Fruit fly (Drosophila melanogaster) whole organism, embryonic: Measurements from ENCODE around the gene CG8562.

Experiments
- Ada2b ChIP-seq: fragments of 200-800 bp; sonication (Bioruptor generic); IDR thresholded peaks from 2 replicates; pipeline ENCODE4 v1.3.6; 2022; ENCODE audit warnings: missing biosample characterization, missing genetic modification characterization
- Bdp1 ChIP-seq: fragments of 200-800 bp; sonication (Bioruptor generic); optimal IDR thresholded peaks from 3 replicates; lab custom pipeline; 2016; ENCODE audit warnings: missing biosample characterization, missing genetic modification characterization
- Bgb ChIP-seq: fragments of 200-800 bp; sonication (Bioruptor generic); IDR thresholded peaks from 2 replicates; pipeline ENCODE4 v1.3.6; 2022; ENCODE audit warnings: missing biosample characterization, missing genetic modification characterization; ENCODE audit not compliant: partially characterized antibody
- CG10209 ChIP-seq: fragments of 200-800 bp; sonication (Bioruptor generic); optimal IDR thresholded peaks from 3 replicates; lab custom pipeline; 2017; ENCODE audit warnings: missing biosample characterization, mild to moderate bottlenecking, missing genetic modification characterization, missing genetic modification reagents
- CG10267 ChIP-seq: fragments of 200-800 bp; sonication (Bioruptor generic); optimal IDR thresholded peaks from 2 replicates; lab custom pipeline; 2018; ENCODE audit warnings: missing biosample characterization, mild to moderate bottlenecking, missing genetic modification characterization, moderate library complexity
- CG10431 ChIP-seq: fragments of 200-800 bp; sonication (Bioruptor generic); optimal IDR thresholded peaks from 3 replicates; lab custom pipeline; 2018; ENCODE audit warnings: missing biosample characterization, mild to moderate bottlenecking, missing genetic modification characterization
- CG11723 ChIP-seq: fragments of 200-800 bp; sonication (Bioruptor generic); optimal IDR thresholded peaks from 2 replicates; lab custom pipeline; 2017; ENCODE audit warnings: missing biosample characterization, mild to moderate bottlenecking, missing genetic modification characterization
- CG12236 ChIP-seq: fragments of 200-800 bp; sonication (Bioruptor generic); optimal IDR thresholded peaks from 2 replicates; lab custom pipeline; 2016; ENCODE audit warnings: missing biosample characterization, missing genetic modification characterization
- CG14014 ChIP-seq: fragments of 200-800 bp; sonication (Bioruptor generic); IDR thresholded peaks from 2 replicates; pipeline ENCODE4 v1.3.6; 2022; ENCODE audit warnings: missing biosample characterization, missing genetic modification characterization
- CG14710 ChIP-seq: fragments of 200-800 bp; sonication (Bioruptor generic); optimal IDR thresholded peaks from 3 replicates; lab custom pipeline; 2019; ENCODE audit warnings: missing biosample characterization, mild to moderate bottlenecking, missing genetic modification characterization, moderate library complexity
- CG15073 ChIP-seq: fragments of 200-800 bp; sonication (Bioruptor generic); optimal IDR thresholded peaks from 2 replicates; lab custom pipeline; 2016; ENCODE audit warnings: missing biosample characterization, missing genetic modification characterization
- CG15479 ChIP-seq: fragments of 200-800 bp; sonication (Bioruptor generic); optimal IDR thresholded peaks from 3 replicates; lab custom pipeline; 2019; ENCODE audit warnings: missing biosample characterization, mild to moderate bottlenecking, missing genetic modification characterization, moderate library complexity
- CG15514 ChIP-seq: fragments of 200-800 bp; sonication (Bioruptor generic); optimal IDR thresholded peaks from 3 replicates; lab custom pipeline; 2017; ENCODE audit warnings: missing biosample characterization, missing genetic modification characterization, mild to moderate bottlenecking, moderate library complexity, missing genetic modification reagents
- CG16779 ChIP-seq: fragments of 200-800 bp; sonication (Bioruptor generic); IDR thresholded peaks from 2 replicates; pipeline ENCODE4 v1.3.6; 2022; ENCODE audit warnings: missing biosample characterization, missing genetic modification characterization
- CG17568 ChIP-seq: fragments of 200-800 bp; sonication (Bioruptor generic); optimal IDR thresholded peaks from 2 replicates; lab custom pipeline; 2018; ENCODE audit warnings: missing biosample characterization, mild to moderate bottlenecking, missing genetic modification characterization, moderate library complexity
- CG2120 ChIP-seq: fragments of 200-800 bp; sonication (Bioruptor generic); optimal IDR thresholded peaks from 3 replicates; lab custom pipeline; 2016; ENCODE audit warnings: missing biosample characterization, missing genetic modification characterization
- CG30431 ChIP-seq: fragments of 200-800 bp; sonication (Bioruptor generic); optimal IDR thresholded peaks from 2 replicates; lab custom pipeline; 2017; ENCODE audit warnings: missing biosample characterization, missing genetic modification characterization
- CG3995 ChIP-seq: fragments of 200-800 bp; sonication (Bioruptor generic); optimal IDR thresholded peaks from 3 replicates; lab custom pipeline; 2016; ENCODE audit warnings: missing biosample characterization, missing genetic modification characterization
- CG4424 ChIP-seq: fragments of 200-800 bp; sonication (Bioruptor generic); optimal IDR thresholded peaks from 3 replicates; lab custom pipeline; 2016; ENCODE audit warnings: missing biosample characterization, missing genetic modification characterization
- CG4617 ChIP-seq: fragments of 200-800 bp; sonication (Bioruptor generic); optimal IDR thresholded peaks from 3 replicates; lab custom pipeline; 2016; ENCODE audit warnings: missing biosample characterization, missing genetic modification characterization, borderline replicate concordance
- CG6654 ChIP-seq: fragments of 200-800 bp; sonication (Bioruptor generic); optimal IDR thresholded peaks from 2 replicates; lab custom pipeline; 2017; ENCODE audit warnings: missing biosample characterization, mild to moderate bottlenecking, missing genetic modification characterization
- CG6683 ChIP-seq: fragments of 200-800 bp; sonication (Bioruptor generic); optimal IDR thresholded peaks from 2 replicates; lab custom pipeline; 2017; ENCODE audit warnings: missing biosample characterization, mild to moderate bottlenecking, missing genetic modification characterization, missing genetic modification reagents
- CG7372 ChIP-seq: fragments of 200-800 bp; sonication (Bioruptor generic); IDR thresholded peaks from 2 replicates; pipeline ENCODE4 v1.3.6; 2022; ENCODE audit warnings: missing biosample characterization, missing genetic modification characterization
- CG7963 ChIP-seq: fragments of 200-800 bp; sonication (Bioruptor generic); IDR thresholded peaks from 3 replicates; pipeline ENCODE4 v1.3.6; 2022; ENCODE audit warnings: missing biosample characterization, missing genetic modification characterization; ENCODE audit not compliant: partially characterized antibody
- CG8765 ChIP-seq: fragments of 200-800 bp; sonication (Bioruptor generic); IDR thresholded peaks from 2 replicates; pipeline ENCODE4 v1.3.6; 2022; ENCODE audit warnings: missing biosample characterization, missing genetic modification characterization
- CG8944 ChIP-seq: fragments of 200-800 bp; sonication (Bioruptor generic); optimal IDR thresholded peaks from 3 replicates; lab custom pipeline; 2016; ENCODE audit warnings: missing biosample characterization, missing genetic modification characterization
- CG9609 ChIP-seq: fragments of 200-800 bp; sonication (Bioruptor generic); optimal IDR thresholded peaks from 3 replicates; lab custom pipeline; 2016; ENCODE audit warnings: missing biosample characterization, missing genetic modification characterization
- HLH3B ChIP-seq: fragments of 200-800 bp; sonication (Bioruptor generic); IDR thresholded peaks from 2 replicates; pipeline ENCODE4 v1.3.6; 2022; ENCODE audit warnings: missing biosample characterization, missing genetic modification characterization
- HLH54F ChIP-seq: fragments of 200-800 bp; sonication (Bioruptor generic); optimal IDR thresholded peaks from 3 replicates; lab custom pipeline; 2016; ENCODE audit warnings: missing biosample characterization, missing genetic modification characterization
- Kr ChIP-seq: fragments of 200-800 bp; sonication (Bioruptor generic); optimal IDR thresholded peaks from 2 replicates; lab custom pipeline; 2017; ENCODE audit warnings: missing biosample characterization, mild to moderate bottlenecking, missing genetic modification characterization
- MTF-1 ChIP-seq: fragments of 200-800 bp; sonication (Bioruptor generic); optimal IDR thresholded peaks from 2 replicates; lab custom pipeline; 2018; ENCODE audit warnings: missing biosample characterization, mild to moderate bottlenecking, missing genetic modification characterization, borderline replicate concordance
- NK7.1 ChIP-seq: fragments of 200-800 bp; sonication (Bioruptor generic); optimal IDR thresholded peaks from 3 replicates; lab custom pipeline; 2016; ENCODE audit warnings: missing biosample characterization, missing genetic modification characterization
- Ptx1 ChIP-seq: fragments of 200-800 bp; sonication (Bioruptor generic); IDR thresholded peaks from 2 replicates; pipeline ENCODE4 v1.3.6; 2022; ENCODE audit warnings: missing biosample characterization, missing genetic modification characterization
- Spps ChIP-seq: fragments of 200-800 bp; sonication (Bioruptor generic); optimal IDR thresholded peaks from 2 replicates; lab custom pipeline; 2018; ENCODE audit warnings: missing biosample characterization, mild to moderate bottlenecking, missing genetic modification characterization
- Vsx1 ChIP-seq: fragments of 200-800 bp; sonication (Bioruptor generic); optimal IDR thresholded peaks from 2 replicates; lab custom pipeline; 2017; ENCODE audit warnings: missing biosample characterization, mild to moderate bottlenecking, missing genetic modification characterization, missing genetic modification reagents
- bab2 ChIP-seq: fragments of 200-800 bp; sonication (Bioruptor generic); optimal IDR thresholded peaks from 2 replicates; lab custom pipeline; 2016; ENCODE audit warnings: missing biosample characterization, missing genetic modification characterization
- cg ChIP-seq: fragments of 200-800 bp; sonication (Bioruptor generic); optimal IDR thresholded peaks from 3 replicates; lab custom pipeline; 2019; ENCODE audit warnings: missing biosample characterization, mild to moderate bottlenecking, missing genetic modification characterization, moderate library complexity
- gro ChIP-seq: fragments of 200-800 bp; sonication (Bioruptor generic); optimal IDR thresholded peaks from 2 replicates; lab custom pipeline; 2016; ENCODE audit warnings: missing biosample characterization, missing genetic modification characterization
- gsb-n ChIP-seq: fragments of 200-800 bp; sonication (Bioruptor generic); optimal IDR thresholded peaks from 3 replicates; lab custom pipeline; 2018; ENCODE audit warnings: missing biosample characterization, mild to moderate bottlenecking, missing genetic modification characterization
- hkb ChIP-seq, 2 experiments: fragments of 200-800 bp in 1 of 2; fragments of >200 bp in 1 of 2; sonication (Bioruptor generic) in 1 of 2; IDR thresholded peaks in 1 of 2; optimal IDR thresholded peaks in 1 of 2; 2 replicates each; pipeline versions ENCODE4 v1.3.6 to Lab custom; 2017 to 2022; ENCODE audit warnings: missing biosample characterization in 1 of 2, missing genetic modification characterization in 1 of 2
- hth ChIP-seq: fragments of >200 bp; optimal IDR thresholded peaks from 2 replicates; lab custom pipeline; 2017; ENCODE audit warnings: inconsistent platforms
- inv ChIP-seq: fragments of 200-800 bp; sonication (Bioruptor generic); IDR thresholded peaks from 2 replicates; pipeline ENCODE4 v1.3.6; 2022; ENCODE audit warnings: missing biosample characterization, missing genetic modification characterization; ENCODE audit not compliant: partially characterized antibody
- peb ChIP-seq: fragments of 200-800 bp; sonication (Bioruptor generic); IDR thresholded peaks from 2 replicates; pipeline ENCODE4 v1.3.6; 2022; ENCODE audit warnings: missing biosample characterization, missing genetic modification characterization
- pzg ChIP-seq: fragments of 200-800 bp; sonication (Bioruptor generic); optimal IDR thresholded peaks from 3 replicates; lab custom pipeline; 2018; ENCODE audit warnings: missing biosample characterization, mild to moderate bottlenecking, missing genetic modification characterization, moderate library complexity
- sens ChIP-seq: fragments of 200-800 bp; sonication (Bioruptor generic); peaks from one replicate; lab custom pipeline; 2016; ENCODE audit warnings: missing biosample characterization, missing genetic modification characterization
- shn ChIP-seq: fragments of 200-800 bp; sonication (Bioruptor generic); optimal IDR thresholded peaks from 3 replicates; lab custom pipeline; 2016; ENCODE audit warnings: missing biosample characterization, missing genetic modification characterization
- tgo ChIP-seq: fragments of 200-800 bp; sonication (Bioruptor generic); IDR thresholded peaks from 3 replicates; pipeline ENCODE4 v1.3.6; 2022; ENCODE audit warnings: missing biosample characterization, missing genetic modification characterization
- unpg ChIP-seq: fragments of 200-800 bp; sonication (Bioruptor generic); optimal IDR thresholded peaks from 3 replicates; lab custom pipeline; 2018; ENCODE audit warnings: missing biosample characterization, mild to moderate bottlenecking, missing genetic modification characterization, moderate library complexity
- vvl ChIP-seq: fragments of 200-800 bp; sonication (Bioruptor generic); IDR thresholded peaks from 2 replicates; pipeline ENCODE4 v1.3.6; 2022; ENCODE audit warnings: missing biosample characterization, missing genetic modification characterization

CG8562 gene

DNA sequence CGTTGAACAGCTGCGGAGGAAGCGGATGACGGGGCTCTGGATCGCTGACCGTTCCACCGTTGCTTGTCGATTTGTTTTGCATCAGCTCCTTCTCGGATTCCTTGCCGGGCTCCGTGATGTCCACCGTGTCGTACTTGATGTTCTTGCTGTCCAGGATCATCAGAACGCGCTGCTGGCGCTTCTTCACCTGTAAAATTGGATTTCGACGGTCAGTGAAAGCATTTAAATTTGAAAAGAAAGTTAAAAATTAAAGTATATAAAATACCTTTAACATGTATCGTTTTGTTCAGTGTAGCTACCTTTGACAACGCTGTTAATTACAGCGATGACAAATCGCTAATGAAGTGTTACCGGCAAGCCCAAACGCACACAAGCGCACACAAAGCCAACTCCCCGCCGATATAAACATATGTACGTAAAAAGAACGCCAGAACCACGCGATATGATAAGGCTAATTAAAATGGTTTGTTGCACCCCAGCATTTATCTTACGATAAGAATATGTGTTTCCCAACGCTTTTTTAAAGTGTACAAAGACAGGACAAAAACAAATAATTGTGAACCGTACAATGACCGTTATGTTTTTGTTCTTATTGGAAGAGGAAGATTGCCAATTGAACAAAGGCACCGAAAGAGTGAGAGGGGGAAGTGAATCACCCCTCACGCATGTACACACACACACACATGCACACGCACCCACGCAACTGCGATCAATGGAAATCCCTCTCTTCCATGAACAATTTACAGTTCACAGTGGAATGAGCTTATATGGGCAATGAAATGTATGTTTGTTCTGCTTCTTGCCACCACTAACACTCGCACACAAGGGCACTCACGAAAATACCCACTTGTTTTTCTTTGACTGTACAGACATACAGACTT, 30.0 kb upstream of the CG8562 start (continued):
- TF ChIP-seq CG14014 (GFP tag; lab: Robert Waterston, UW) (peak; percentile 24; the same call in 1 of the 2 replicates), Vsx1 (GFP tag; lab: Kevin White, UChicago) (peak; percentile 95), tgo (GFP tag; lab: Robert Waterston, UW) (no peak; the same call in 2 of the 3 replicates), CG16779 (GFP tag; lab: Robert Waterston, UW) (no peak), CG15073 (no peak), CG10209 (GFP tag; lab: Kevin White, UChicago) (peak; percentile 35), MTF-1 (no peak), CG30431 (GFP tag; lab: Kevin White, UChicago) (no peak), CG10267 (tag; lab: Kevin White, UChicago) (no peak), CG8944 (GFP tag; lab: Kevin White, UChicago) (peak; percentile 6), CG4617 (GFP tag; lab: Kevin White, UChicago) (no peak), CG7963 (GFP tag; lab: Robert Waterston, UW) (no peak), HLH54F (GFP tag; lab: Kevin White, UChicago) (no peak), Kr (GFP tag; lab: Kevin White, UChicago) (no peak), CG17568 (GFP tag; lab: Kevin White, UChicago) (no peak), CG4424 (GFP tag; lab: Kevin White, UChicago) (peak; percentile 46), shn (GFP tag; lab: Kevin White, UChicago) (no peak), Ada2b (GFP tag; lab: Robert Waterston, UW) (no peak), gro (GFP tag; lab: Kevin White, UChicago) (no peak), CG6654 (GFP tag; lab: Kevin White, UChicago) (no peak), Spps (no peak), NK7.1 (GFP tag; lab: Kevin White, UChicago) (no peak), pzg (GFP tag; lab: Kevin White, UChicago) (peak; percentile 18), unpg (GFP tag; lab: Kevin White, UChicago) (peak; percentile 59), CG15479 (GFP tag; lab: Kevin White, UChicago) (peak; percentile 6), CG2120 (GFP tag; lab: Kevin White, UChicago) (peak; percentile 59), hth (lab: Kevin White, UChicago) (no peak), Bdp1 (GFP tag; lab: Kevin White, UChicago) (no peak), CG7372 (GFP tag; lab: Robert Waterston, UW) (no peak), CG10431 (peak; percentile 1), bab2 (GFP tag; lab: Kevin White, UChicago) (peak; percentile 3), gsb-n (tag; lab: Kevin White, UChicago) (no peak), CG8765 (GFP tag; lab: Robert Waterston, UW) (no peak), HLH3B (GFP tag; lab: Robert Waterston, UW) (no peak), CG11723 (GFP tag; lab: Kevin White, UChicago) (no peak), peb (no peak), CG12236 (GFP tag; lab: Kevin White, UChicago) (no peak), vvl (GFP tag; lab: Robert Waterston, UW) (peak; percentile 49), hkb (optimal IDR thresholded peaks at IDR 0.05; lab: Kevin White, UChicago) (no peak), hkb (GFP tag; IDR thresholded peaks at IDR 0.05; lab: Robert Waterston, UW) (peak; percentile 43), CG6683 (GFP tag; lab: Kevin White, UChicago) (no peak), cg (GFP tag; lab: Kevin White, UChicago) (peak; percentile 94), Bgb (no peak; the same call in 1 of the 2 replicates), inv (GFP tag; lab: Robert Waterston, UW) (no peak), CG9609 (GFP tag; lab: Kevin White, UChicago) (no peak), CG14710 (tag; lab: Kevin White, UChicago) (no peak), sens (GFP tag; lab: Kevin White, UChicago) (peak; percentile 67), CG15514 (peak; percentile 34), Ptx1 (GFP tag; lab: Robert Waterston, UW) (0 out of 2 replicates have a peak, but pooled peaks have one; percentile 15), CG3995 (GFP tag; lab: Kevin White, UChicago) (no peak)
